Worm (Caenorhabditis elegans): ENCODE measurements around the gene srbc-26.

srbc-26 gene

ce11 chrV:17201847-17202246, 30.2 kb downstream of the srbc-26 start, which contains the start of gene Y68A4A.10:
Gene Y68A4A.10 (plus strand): TSS chrV:17202147.
- TF ChIP-seq spr-3 (GFP tag; optimal IDR thresholded peaks at IDR 0.05) (no peak), aha-1 (tag) (peak; percentile 8)

- TF ChIP-seq madf-9 (GFP tag; conservative IDR thresholded peaks at IDR 0.05) = no peak
- TF ChIP-seq set-16 (GFP tag; IDR thresholded peaks at IDR 0.05) = peak; percentile 92
Observed at ce11 chrV:17206469-17206868, 34.8 kb downstream of the srbc-26 start.

ce11 chrV:17208045-17208444, 36.4 kb downstream of the srbc-26 start, which contains the start of gene Y68A4A.13:
Gene Y68A4A.13 (minus strand): TSS chrV:17208145.
- TF ChIP-seq spr-3 (GFP tag; optimal IDR thresholded peaks at IDR 0.05) = no peak
- TF ChIP-seq lin-29 (GFP tag; IDR thresholded peaks at IDR 0.05) = no peak
- TF ChIP-seq aha-1 (tag) = peak; percentile 44

- TF ChIP-seq ztf-11 (tag; optimal IDR thresholded peaks at IDR 0.05) (no peak), set-16 (GFP tag; IDR thresholded peaks at IDR 0.05) (peak; percentile 86)
Observed at ce11 chrV:17211989-17212731, 40.5 kb downstream of the srbc-26 start, which contains the start of gene srh-236. Gene srh-236 (minus strand): TSS chrV:17212039.

- TF ChIP-seq tra-1 (GFP tag; IDR thresholded peaks at IDR 0.05) = no peak
- TF ChIP-seq lin-38 (GFP tag; IDR thresholded peaks at IDR 0.05) = no peak
- TF ChIP-seq lir-3 (tag; optimal IDR thresholded peaks at IDR 0.05) = no peak
- TF ChIP-seq duxl-1 (tag; optimal IDR thresholded peaks at IDR 0.05; ENCODE audit: poor library complexity) = no peak
- no peak for TF ChIP-seq hlh-30 (tag; optimal IDR thresholded peaks at IDR 0.05; ENCODE audit: insufficient read depth)
- no peak for TF ChIP-seq R02D3.7 (tag; optimal IDR thresholded peaks at IDR 0.05)
- no peak for TF ChIP-seq F26F4.8 (GFP tag; conservative IDR thresholded peaks at IDR 0.05)
- no peak for TF ChIP-seq zfp-2 (tag; optimal IDR thresholded peaks at IDR 0.05)
- TF ChIP-seq T20F7.1 (GFP tag; optimal IDR thresholded peaks at IDR 0.05) = no peak
- TF ChIP-seq php-3 (GFP tag; IDR thresholded peaks at IDR 0.05) = no peak
- no peak for TF ChIP-seq spr-3 (GFP tag; optimal IDR thresholded peaks at IDR 0.05)
- TF ChIP-seq unc-62 (GFP tag; optimal IDR thresholded peaks at IDR 0.05 in 1 of 2) = no peak
- TF ChIP-seq unc-62 (tag; optimal IDR thresholded peaks at IDR 0.05) = no peak
- TF ChIP-seq zfp-3 (GFP tag; conservative IDR thresholded peaks at IDR 0.05) = no peak
Observed at ce11 chrV:17212743-17213142, 41.1 kb downstream of the srbc-26 start, which contains the start of gene srh-113. Gene srh-113 (plus strand): TSS chrV:17213043.

- 0 out of 4 replicates have a peak, but pooled peaks of 1 of the 2 experiments have one; percentile 12 for TF ChIP-seq madf-5 (GFP tag; IDR thresholded peaks at IDR 0.05)
- no peak for TF ChIP-seq nhr-237 (tag; optimal IDR thresholded peaks at IDR 0.05)
Observed at ce11 chrV:17215602-17216001, 44.0 kb downstream of the srbc-26 start.

- TF ChIP-seq mdt-29 (GFP tag; IDR thresholded peaks at IDR 0.05) (no peak), ceh-28 (tag; optimal IDR thresholded peaks at IDR 0.05) (no peak), lsy-2 (tag; optimal IDR thresholded peaks at IDR 0.05) (no peak)
Observed at ce11 chrV:17217690-17218089, 46.0 kb downstream of the srbc-26 start, which contains the start of gene srbc-62. Gene srbc-62 (plus strand): TSS chrV:17217990.

- TF ChIP-seq pqm-1 (tag; optimal IDR thresholded peaks at IDR 0.05) (no peak), sdz-12 (GFP tag; optimal IDR thresholded peaks at IDR 0.05) (no peak), lir-3 (tag; optimal IDR thresholded peaks at IDR 0.05) (no peak), T26A8.4 (GFP tag; IDR thresholded peaks at IDR 0.05) (no peak), nhr-77 (tag; optimal IDR thresholded peaks at IDR 0.05) (no peak), nhr-25 (tag; optimal IDR thresholded peaks at IDR 0.05; ENCODE audit: borderline replicate concordance, insufficient read depth) (no peak), ZK337.2 (GFP tag; IDR thresholded peaks at IDR 0.05) (no peak), zfp-2 (tag; optimal IDR thresholded peaks at IDR 0.05) (no peak), tra-1 (GFP tag; IDR thresholded peaks at IDR 0.05) (no peak), ztf-7 (tag; optimal IDR thresholded peaks at IDR 0.05) (no peak), mep-1 (tag; optimal IDR thresholded peaks at IDR 0.05) (no peak), attf-4 (tag; optimal IDR thresholded peaks at IDR 0.05) (no peak), lin-15B (tag; optimal IDR thresholded peaks at IDR 0.05) (no peak)
Observed at ce11 chrV:17220345-17220744, 48.7 kb downstream of the srbc-26 start, which contains the start of gene srh-109. Gene srh-109 (minus strand): TSS chrV:17220445.

All from whole organism, L4 larva.